Worm (Caenorhabditis elegans): ENCODE data around the gene mct-5.
A peak's percentile ranks its signal among the peaks of the same experiment; 100 is the strongest.

The mct-5 gene

DNA sequence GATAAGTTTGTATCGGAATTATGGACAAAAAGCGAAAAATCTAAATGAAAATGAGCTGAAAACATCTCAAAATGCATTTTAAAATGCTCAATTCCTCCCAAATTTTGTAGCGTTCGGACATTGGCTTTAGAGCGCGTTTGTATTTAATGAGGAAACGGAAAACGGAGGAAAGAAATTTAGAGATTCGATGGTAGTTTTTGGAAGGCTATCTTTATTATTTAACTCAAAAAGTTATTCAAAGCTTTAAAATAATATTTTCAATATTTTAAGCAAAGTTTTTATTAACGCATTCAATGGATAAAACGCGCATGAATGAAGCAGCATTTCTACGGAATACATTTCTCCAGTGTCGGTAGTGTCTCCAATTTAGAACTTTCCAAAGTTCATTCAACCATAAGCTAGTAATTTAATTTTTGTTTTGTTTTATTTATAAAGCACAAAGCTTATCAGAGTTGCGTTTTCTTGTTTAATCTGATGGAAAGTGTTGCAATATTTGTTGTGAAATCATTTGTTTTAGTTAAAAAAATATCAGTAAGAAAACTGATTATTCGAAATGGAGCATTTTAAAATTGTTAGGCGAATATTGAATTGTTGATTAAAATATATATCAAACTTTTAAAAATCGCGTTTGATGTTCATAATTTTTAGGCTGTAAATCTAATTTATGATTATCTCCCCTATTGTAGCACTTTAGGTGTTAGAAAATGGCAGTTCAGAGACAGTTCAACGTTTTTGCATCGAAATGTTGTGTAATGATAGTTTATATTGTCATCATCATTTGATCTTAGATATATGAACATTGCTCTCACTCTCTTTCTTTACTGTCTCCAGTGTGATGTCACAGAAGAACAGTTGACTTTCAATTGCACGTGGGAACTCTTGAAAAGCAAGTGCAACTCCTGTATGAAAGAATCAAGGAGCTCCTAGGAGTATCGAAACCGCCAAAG lies 25.5 kb downstream of the mct-5 start:
- TF ChIP-seq ztf-11 (tag; optimal IDR thresholded peaks at IDR 0.05): no peak
- no peak for TF ChIP-seq fkh-10 (GFP tag; optimal IDR thresholded peaks at IDR 0.05)
- TF ChIP-seq lin-15B (tag; optimal IDR thresholded peaks at IDR 0.05): peak; percentile 86
- no peak for TF ChIP-seq lsy-12 (tag; optimal IDR thresholded peaks at IDR 0.05)
- no peak for TF ChIP-seq mml-1 (tag; optimal IDR thresholded peaks at IDR 0.05)
- peak; percentile 76 for TF ChIP-seq egl-5 (tag; optimal IDR thresholded peaks at IDR 0.05)
- no peak for TF ChIP-seq R02D3.7 (tag; optimal IDR thresholded peaks at IDR 0.05)
- TF ChIP-seq nhr-28 (tag; optimal IDR thresholded peaks at IDR 0.05): no peak
- peak; percentile 39 for TF ChIP-seq nhr-25 (tag; optimal IDR thresholded peaks at IDR 0.05)
- TF ChIP-seq zag-1 (tag; optimal IDR thresholded peaks at IDR 0.05): no peak
- TF ChIP-seq ceh-28 (tag; optimal IDR thresholded peaks at IDR 0.05): no peak
- TF ChIP-seq nhr-23 (tag; optimal IDR thresholded peaks at IDR 0.05): peak; percentile 59
- TF ChIP-seq pha-4 (tag; optimal IDR thresholded peaks at IDR 0.05): no peak
- no peak for TF ChIP-seq ztf-4 (tag; optimal IDR thresholded peaks at IDR 0.05)
- no peak for TF ChIP-seq unc-39 (tag; optimal IDR thresholded peaks at IDR 0.05)
- no peak for TF ChIP-seq ceh-82 (tag; optimal IDR thresholded peaks at IDR 0.05)
- no peak for TF ChIP-seq elt-1 (tag; optimal IDR thresholded peaks at IDR 0.05)
- TF ChIP-seq nhr-77 (tag; optimal IDR thresholded peaks at IDR 0.05): no peak
- TF ChIP-seq hmg-11 (tag; optimal IDR thresholded peaks at IDR 0.05): no peak
- no peak for TF ChIP-seq ama-1 (optimal IDR thresholded peaks at IDR 0.05)
- TF ChIP-seq fos-1 (tag; optimal IDR thresholded peaks at IDR 0.05): no peak
- TF ChIP-seq nhr-11 (tag; optimal IDR thresholded peaks at IDR 0.05): peak; percentile 86
- no peak for TF ChIP-seq snpc-4 (tag; optimal IDR thresholded peaks at IDR 0.05)
- TF ChIP-seq lin-39 (tag; optimal IDR thresholded peaks at IDR 0.05): no peak
- no peak for TF ChIP-seq nhr-43 (tag; optimal IDR thresholded peaks at IDR 0.05; ENCODE audit: poor library complexity, severe bottlenecking)
- TF ChIP-seq jun-1 (tag; optimal IDR thresholded peaks at IDR 0.05): peak; percentile 1
- TF ChIP-seq nfya-1 (tag; optimal IDR thresholded peaks at IDR 0.05; ENCODE audit: insufficient read depth): peak; percentile 62
- TF ChIP-seq nhr-12 (tag; optimal IDR thresholded peaks at IDR 0.05): no peak
- no peak for TF ChIP-seq sea-2 (GFP tag; optimal IDR thresholded peaks at IDR 0.05)
- TF ChIP-seq nhr-237 (tag; optimal IDR thresholded peaks at IDR 0.05): no peak
- TF ChIP-seq egl-27 (tag; optimal IDR thresholded peaks at IDR 0.05): no peak
- no peak for TF ChIP-seq eor-1 (tag; optimal IDR thresholded peaks at IDR 0.05)
- TF ChIP-seq elt-2 (tag; optimal IDR thresholded peaks at IDR 0.05): peak; percentile 61
- TF ChIP-seq ceh-9 (tag; optimal IDR thresholded peaks at IDR 0.05): no peak
- TF ChIP-seq skn-1 (tag; optimal IDR thresholded peaks at IDR 0.05): peak; percentile 58
- TF ChIP-seq pqm-1 (tag; optimal IDR thresholded peaks at IDR 0.05): peak; percentile 41
- TF ChIP-seq nhr-67 (tag; optimal IDR thresholded peaks at IDR 0.05): no peak
- no peak for TF ChIP-seq tbx-2 (tag; optimal IDR thresholded peaks at IDR 0.05)

DNA sequence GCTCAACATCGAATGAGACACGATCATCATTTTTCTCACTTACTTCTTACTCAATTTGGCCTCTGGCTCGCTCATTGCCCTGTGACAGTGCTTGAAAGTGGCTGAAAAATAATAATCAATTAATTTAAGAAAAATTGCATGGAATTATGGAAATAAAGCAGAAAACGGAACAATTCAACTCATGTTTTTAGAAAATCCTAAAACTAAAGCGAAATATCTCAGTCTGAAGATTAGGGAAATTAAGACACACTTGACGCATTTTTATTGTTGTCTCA lies 26.1 kb downstream of the mct-5 start, which contains the start of gene kars-1:
TSS of gene kars-1 (minus strand) at position 101 of the 275 bp plus-strand sequence.
- TF ChIP-seq egl-27 (tag; optimal IDR thresholded peaks at IDR 0.05): no peak
- TF ChIP-seq nhr-67 (tag; optimal IDR thresholded peaks at IDR 0.05): no peak
- no peak for TF ChIP-seq fos-1 (tag; optimal IDR thresholded peaks at IDR 0.05)
- no peak for TF ChIP-seq pqm-1 (tag; optimal IDR thresholded peaks at IDR 0.05)
- TF ChIP-seq nfya-1 (tag; optimal IDR thresholded peaks at IDR 0.05; ENCODE audit: insufficient read depth): no peak
- no peak for TF ChIP-seq skn-1 (tag; optimal IDR thresholded peaks at IDR 0.05)
- no peak for TF ChIP-seq nhr-28 (tag; optimal IDR thresholded peaks at IDR 0.05)
- no peak for TF ChIP-seq nhr-11 (tag; optimal IDR thresholded peaks at IDR 0.05)
- TF ChIP-seq ceh-16 (tag; optimal IDR thresholded peaks at IDR 0.05): no peak
- no peak for TF ChIP-seq lsy-12 (tag; optimal IDR thresholded peaks at IDR 0.05)
- no peak for TF ChIP-seq fkh-10 (GFP tag; optimal IDR thresholded peaks at IDR 0.05)
- TF ChIP-seq jun-1 (tag; optimal IDR thresholded peaks at IDR 0.05): no peak
- no peak for TF ChIP-seq ceh-9 (tag; optimal IDR thresholded peaks at IDR 0.05)
- no peak for TF ChIP-seq tbx-2 (tag; optimal IDR thresholded peaks at IDR 0.05)
- TF ChIP-seq nhr-237 (tag; optimal IDR thresholded peaks at IDR 0.05): no peak
- TF ChIP-seq zag-1 (tag; optimal IDR thresholded peaks at IDR 0.05): no peak

DNA sequence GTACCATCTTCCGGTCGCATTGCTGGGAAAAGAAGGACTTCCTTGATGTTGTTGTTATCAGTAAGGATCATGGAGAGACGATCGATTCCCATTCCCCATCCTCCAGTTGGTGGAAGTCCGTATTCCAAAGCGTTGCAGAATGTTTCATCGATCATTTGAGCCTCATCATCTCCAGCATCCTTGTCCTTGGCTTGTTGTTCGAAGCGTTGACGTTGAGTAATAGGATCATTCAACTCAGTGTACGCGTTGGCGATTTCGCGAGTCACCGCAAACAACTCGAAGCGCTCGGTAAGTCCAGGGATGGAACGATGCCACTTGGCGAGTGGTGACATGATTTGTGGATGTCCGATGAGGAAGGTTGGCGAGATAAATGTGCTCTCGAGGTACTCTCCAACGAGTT lies 28.0 kb downstream of the mct-5 start:
- no peak for TF ChIP-seq lin-39 (tag; optimal IDR thresholded peaks at IDR 0.05)
